Worm (Caenorhabditis elegans) whole organism, early embryonic: ENCODE measurements around the gene irld-12.

Experiments
- B0310.2 ChIP-seq: sonication (generic microtip); optimal IDR thresholded peaks from 2 replicates; lab custom pipeline; 2016; ENCODE audit warnings: mild to moderate bottlenecking, missing genetic modification characterization, missing compliant biosample characterization
- F13C5.2 ChIP-seq: sonication (generic microtip); optimal IDR thresholded peaks from 2 replicates; lab custom pipeline; 2017; ENCODE audit warnings: mild to moderate bottlenecking, missing genetic modification characterization, inconsistent platforms, missing compliant biosample characterization
- aly-1 ChIP-seq: sonication (generic microtip); optimal IDR thresholded peaks from 2 replicates; lab custom pipeline; 2016; ENCODE audit warnings: missing genetic modification characterization, missing compliant biosample characterization
- ama-1 ChIP-seq: fragments of 150-350 bp; optimal IDR thresholded peaks from 2 replicates; lab custom pipeline; 2014
- ceh-13 ChIP-seq: fragments of 200-800 bp; sonication (Bioruptor generic); optimal IDR thresholded peaks from 2 replicates; lab custom pipeline; 2018; ENCODE audit warnings: mild to moderate bottlenecking, missing genetic modification characterization, missing compliant biosample characterization
- ceh-36 ChIP-seq: sonication (generic microtip); optimal IDR thresholded peaks from 2 replicates; lab custom pipeline; 2016; ENCODE audit warnings: missing genetic modification characterization, inconsistent platforms, missing compliant biosample characterization
- ets-7 ChIP-seq: sonication (generic microtip); optimal IDR thresholded peaks from 2 replicates; lab custom pipeline; 2016; ENCODE audit warnings: missing genotype, missing genetic modification characterization, missing compliant biosample characterization
- flt-1 ChIP-seq: fragments of 200-800 bp; sonication (Bioruptor generic); IDR thresholded peaks from 2 replicates; pipeline ENCODE4 v1.3.6; 2022; ENCODE audit warnings: missing genetic modification characterization, missing compliant biosample characterization
- hmbx-1 ChIP-seq: sonication (generic microtip); optimal IDR thresholded peaks from 2 replicates; lab custom pipeline; 2016; ENCODE audit warnings: mild to moderate bottlenecking, missing genetic modification characterization, missing compliant biosample characterization
- hmg-4 ChIP-seq: fragments of 200-800 bp; sonication (Bioruptor generic); optimal IDR thresholded peaks from 2 replicates; lab custom pipeline; 2018; ENCODE audit warnings: mild to moderate bottlenecking, missing genetic modification characterization, missing compliant biosample characterization
- hnd-1 ChIP-seq: sonication (generic microtip); optimal IDR thresholded peaks from 2 replicates; lab custom pipeline; 2016; ENCODE audit warnings: missing genetic modification characterization, missing compliant biosample characterization
- pes-1 ChIP-seq: fragments of 200-800 bp; sonication (Bioruptor generic); IDR thresholded peaks from 2 replicates; pipeline ENCODE4 v1.3.6; 2022; ENCODE audit warnings: missing genetic modification reagents, missing genetic modification characterization, missing compliant biosample characterization
- scrt-1 ChIP-seq: fragments of 200-800 bp; sonication (Bioruptor generic); IDR thresholded peaks from 2 replicates; pipeline ENCODE4 v1.3.6; 2022; ENCODE audit warnings: missing genetic modification characterization, missing compliant biosample characterization
- sea-1 ChIP-seq: fragments of 200-800 bp; sonication (Bioruptor generic); conservative IDR thresholded peaks from 2 replicates; pipeline ENCODE4 v1.3.6; 2022; ENCODE audit warnings: missing genetic modification characterization, missing compliant biosample characterization
- tbx-11 ChIP-seq: fragments of 200-800 bp; sonication (Bioruptor generic); IDR thresholded peaks from 2 replicates; pipeline ENCODE4 v1.3.6; 2022; ENCODE audit warnings: missing genetic modification characterization, missing compliant biosample characterization
- tbx-37 ChIP-seq: fragments of 200-800 bp; sonication (Bioruptor generic); conservative IDR thresholded peaks from 2 replicates; pipeline ENCODE4 v1.3.6; 2022; ENCODE audit warnings: missing genetic modification reagents, missing genetic modification characterization, missing compliant biosample characterization
- tra-4 ChIP-seq: sonication (generic microtip); optimal IDR thresholded peaks from 2 replicates; lab custom pipeline; 2017; ENCODE audit warnings: missing genetic modification characterization, missing compliant biosample characterization

The irld-12 gene

DNA sequence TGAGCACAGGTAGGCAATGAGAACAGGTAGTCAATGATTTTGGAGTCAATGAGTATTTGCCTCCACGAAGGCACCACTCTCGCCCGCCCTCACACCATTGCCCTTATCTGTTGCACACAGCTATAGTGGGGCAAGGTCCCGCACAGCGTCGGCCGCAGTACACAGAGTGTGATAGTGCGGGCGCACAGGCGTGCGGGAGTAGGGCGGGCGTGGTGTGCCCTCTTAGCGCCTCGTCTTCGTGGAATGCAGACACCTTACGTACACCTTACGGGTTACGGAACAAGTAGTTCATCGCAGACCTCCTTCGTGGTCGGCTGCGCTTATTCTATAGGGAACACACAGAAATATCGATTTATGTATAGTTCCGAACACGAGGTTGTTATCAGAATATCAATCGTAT is 3.3 kb downstream of the irld-12 start:
- TF ChIP-seq pes-1 (GFP tag; lab: Robert Waterston, UW) (no peak), hmg-4 (GFP tag; lab: Kevin White, UChicago) (no peak), sea-1 (GFP tag; lab: Robert Waterston, UW) (no peak), B0310.2 (tag; lab: Kevin White, UChicago) (no peak), hnd-1 (tag; lab: Kevin White, UChicago) (no peak), aly-1 (no peak), ceh-36 (no peak), tbx-11 (GFP tag; lab: Robert Waterston, UW) (no peak), tbx-37 (no peak), ets-7 (tag; lab: Kevin White, UChicago) (no peak)

DNA sequence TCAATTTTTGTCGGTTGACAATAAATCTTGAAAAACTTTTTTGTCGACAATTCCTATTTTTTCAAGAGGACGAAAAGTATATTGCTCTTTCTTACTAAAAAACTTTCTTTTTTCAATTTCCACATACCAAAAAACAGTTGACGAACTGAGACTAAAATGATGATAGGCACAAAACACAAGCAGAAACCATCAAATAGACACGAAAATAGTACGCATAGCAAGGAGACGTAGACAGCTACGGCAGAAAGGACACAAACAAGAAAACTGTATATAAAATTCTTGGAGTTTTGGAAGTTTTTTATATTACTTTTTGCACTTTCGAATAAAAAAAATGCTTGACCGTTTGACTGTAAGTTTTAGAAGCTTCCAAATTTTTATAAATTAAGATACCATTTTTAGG is 7.0 kb downstream of the irld-12 start, which contains the start of gene K12D9.1:
TSS of gene K12D9.1 (plus strand) at position 301 of the 400 bp plus-strand sequence.
- TF ChIP-seq tra-4 (no peak), tbx-37 (no peak), hmg-4 (GFP tag; lab: Kevin White, UChicago) (no peak), ama-1 (lab: Kevin White, UChicago) (no peak), hmbx-1 (tag; lab: Kevin White, UChicago) (no peak), F13C5.2 (no peak), B0310.2 (tag; lab: Kevin White, UChicago) (no peak), ets-7 (tag; lab: Kevin White, UChicago) (no peak), scrt-1 (GFP tag; lab: Robert Waterston, UW) (no peak), ceh-36 (no peak), hnd-1 (tag; lab: Kevin White, UChicago) (no peak), tbx-11 (GFP tag; lab: Robert Waterston, UW) (no peak), sea-1 (GFP tag; lab: Robert Waterston, UW) (no peak), aly-1 (no peak), flt-1 (GFP tag; lab: Robert Waterston, UW) (no peak), pes-1 (GFP tag; lab: Robert Waterston, UW) (no peak), ceh-13 (GFP tag; lab: Kevin White, UChicago) (no peak)

DNA sequence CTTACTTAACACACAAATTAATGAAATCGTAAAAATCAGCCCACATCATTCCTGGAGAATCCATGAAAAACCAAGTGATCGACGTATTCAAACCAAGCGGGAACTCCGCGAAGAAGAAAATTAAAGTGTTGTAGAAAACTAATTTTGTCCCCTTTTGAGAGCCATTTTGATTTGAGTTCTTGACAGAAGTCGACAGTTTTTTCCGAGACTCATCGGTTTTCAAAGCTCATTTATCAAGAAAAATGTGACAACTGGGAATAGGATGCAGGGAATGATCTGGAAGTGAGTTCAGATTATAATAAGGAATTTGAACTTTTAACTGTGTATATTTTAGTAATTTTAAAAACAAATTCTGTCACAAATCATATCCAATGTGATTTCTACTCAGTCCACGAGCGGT is 9.8 kb downstream of the irld-12 start, which contains the start of gene srw-135:
TSS of gene srw-135 (minus strand) at position 101 of the 400 bp plus-strand sequence.
- TF ChIP-seq B0310.2 (tag; lab: Kevin White, UChicago) (no peak), sea-1 (GFP tag; lab: Robert Waterston, UW) (no peak)

DNA sequence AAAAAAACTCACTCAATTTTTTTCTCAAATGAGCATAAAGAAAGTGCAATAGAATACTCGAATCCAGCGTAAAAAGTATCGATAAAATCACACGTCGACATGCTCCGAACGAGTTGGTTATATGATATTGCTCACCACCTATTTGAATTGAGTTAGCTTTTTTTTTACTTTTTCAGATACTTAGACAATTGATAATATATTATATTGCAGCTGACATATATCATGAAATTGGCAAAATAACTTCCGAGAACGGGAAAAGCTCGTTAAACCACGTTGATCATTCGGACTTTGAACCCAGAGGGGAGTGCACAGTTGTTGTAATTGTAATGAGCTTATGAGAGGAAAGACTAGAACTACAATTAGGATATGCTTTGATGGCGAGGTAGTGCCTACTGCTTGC is 10.7 kb downstream of the irld-12 start, which contains the start of gene srw-136:
TSS of gene srw-136 (minus strand) at position 101 of the 400 bp plus-strand sequence.
- TF ChIP-seq tbx-11 (GFP tag; lab: Robert Waterston, UW) (no peak), ama-1 (lab: Kevin White, UChicago) (no peak), tbx-37 (no peak), hnd-1 (tag; lab: Kevin White, UChicago) (no peak), flt-1 (GFP tag; lab: Robert Waterston, UW) (no peak), ets-7 (tag; lab: Kevin White, UChicago) (no peak), F13C5.2 (no peak), hmg-4 (GFP tag; lab: Kevin White, UChicago) (no peak), scrt-1 (GFP tag; lab: Robert Waterston, UW) (no peak), B0310.2 (tag; lab: Kevin White, UChicago) (no peak), aly-1 (no peak), tra-4 (no peak), ceh-13 (GFP tag; lab: Kevin White, UChicago) (no peak), ceh-36 (no peak), hmbx-1 (tag; lab: Kevin White, UChicago) (no peak), pes-1 (GFP tag; lab: Robert Waterston, UW) (no peak), sea-1 (GFP tag; lab: Robert Waterston, UW) (no peak)

DNA sequence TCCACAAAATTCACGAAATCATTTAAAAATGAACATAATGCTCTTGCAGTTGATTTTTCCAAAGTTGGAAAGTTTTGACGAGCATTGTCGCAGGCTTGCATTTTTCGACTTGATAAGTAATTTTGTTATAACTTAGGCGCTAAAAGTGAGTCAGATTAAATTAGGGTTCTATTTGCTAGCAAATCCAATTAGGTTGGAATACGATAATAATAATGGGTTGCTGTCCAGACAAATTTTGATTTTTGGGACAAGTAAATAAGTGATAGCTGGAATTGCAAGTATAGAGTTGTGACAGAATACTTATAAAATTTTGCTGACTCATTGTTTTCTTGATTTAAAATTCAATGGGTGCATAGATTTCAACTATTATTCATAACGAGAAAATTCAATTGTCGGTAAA is 15.2 kb downstream of the irld-12 start, which contains the start of gene srw-112:
TSS of gene srw-112 (minus strand) at position 101 of the 400 bp plus-strand sequence.
- TF ChIP-seq pes-1 (GFP tag; lab: Robert Waterston, UW), result no peak
- no peak for TF ChIP-seq scrt-1 (GFP tag; lab: Robert Waterston, UW)
- TF ChIP-seq ceh-36, result no peak
- no peak for TF ChIP-seq flt-1 (GFP tag; lab: Robert Waterston, UW)
- no peak for TF ChIP-seq hmg-4 (GFP tag; lab: Kevin White, UChicago)

DNA sequence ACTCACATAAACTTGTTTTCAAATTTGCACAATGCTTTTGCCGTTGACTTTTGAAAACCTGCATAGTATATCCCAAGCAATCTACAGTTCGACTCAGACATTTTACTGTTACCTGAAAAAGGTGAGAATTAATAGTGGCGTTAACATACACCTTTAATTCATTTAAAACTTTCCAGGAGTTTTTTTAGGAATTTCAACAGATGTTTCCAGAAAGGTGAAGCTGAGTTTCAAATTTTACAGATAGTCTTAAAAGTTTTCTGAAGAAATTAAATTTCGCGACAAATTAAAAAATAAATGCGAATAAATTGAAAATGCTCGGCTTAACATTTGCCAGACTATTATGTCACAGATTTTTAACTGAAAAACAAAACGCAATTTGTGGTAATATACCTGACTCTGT is 21.5 kb downstream of the irld-12 start, which contains the start of gene srw-119:
TSS of gene srw-119 (minus strand) at position 101 of the 400 bp plus-strand sequence.
- TF ChIP-seq tbx-11 (GFP tag; lab: Robert Waterston, UW) (no peak), ceh-36 (no peak), scrt-1 (GFP tag; lab: Robert Waterston, UW) (no peak), tra-4 (no peak), F13C5.2 (no peak), pes-1 (GFP tag; lab: Robert Waterston, UW) (no peak), hnd-1 (tag; lab: Kevin White, UChicago) (no peak), ceh-13 (GFP tag; lab: Kevin White, UChicago) (no peak), sea-1 (GFP tag; lab: Robert Waterston, UW) (no peak), aly-1 (no peak), B0310.2 (tag; lab: Kevin White, UChicago) (no peak), hmg-4 (GFP tag; lab: Kevin White, UChicago) (no peak), flt-1 (GFP tag; lab: Robert Waterston, UW) (no peak), tbx-37 (no peak), hmbx-1 (tag; lab: Kevin White, UChicago) (no peak), ama-1 (lab: Kevin White, UChicago) (no peak), ets-7 (tag; lab: Kevin White, UChicago) (no peak)

DNA sequence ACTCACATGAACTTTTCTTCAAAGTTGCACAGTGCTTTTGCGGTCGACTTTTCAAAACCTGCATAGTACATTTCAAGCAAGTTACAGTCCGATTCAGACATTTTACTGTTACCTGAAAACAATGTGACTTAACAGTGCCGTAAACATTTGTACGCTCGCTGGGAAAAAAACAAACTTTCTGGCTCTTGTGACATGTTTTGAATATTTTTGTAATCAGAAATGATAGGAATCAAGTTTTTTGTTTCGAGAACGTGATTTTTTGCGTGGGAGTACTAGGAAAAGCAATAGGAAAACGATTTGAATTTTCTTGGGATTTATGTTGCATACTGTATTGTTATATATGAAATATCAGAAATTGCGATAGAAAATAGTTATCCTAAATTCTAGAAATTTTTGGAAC is 25.1 kb downstream of the irld-12 start, which contains the start of gene srw-120:
TSS of gene srw-120 (minus strand) at position 101 of the 400 bp plus-strand sequence.
- TF ChIP-seq ceh-36 (no peak), ets-7 (tag; lab: Kevin White, UChicago) (no peak), ceh-13 (GFP tag; lab: Kevin White, UChicago) (no peak), flt-1 (GFP tag; lab: Robert Waterston, UW) (no peak), aly-1 (no peak), tbx-11 (GFP tag; lab: Robert Waterston, UW) (no peak), hnd-1 (tag; lab: Kevin White, UChicago) (no peak)
